Worm (Caenorhabditis elegans): ENCODE results near the gene ruvb-2.

Gene ruvb-2

ce11 chrIV:6907487-6907886, 11.7 kb downstream of the ruvb-2 start:
- TF ChIP-seq dpl-1 (GFP tag; optimal IDR thresholded peaks at IDR 0.05) (no peak), F37B4.10 (GFP tag; IDR thresholded peaks at IDR 0.05) (0 out of 2 replicates have a peak, but pooled peaks have one; percentile 77), hmg-20 (GFP tag; IDR thresholded peaks at IDR 0.05) (no peak), F33H1.4 (GFP tag; IDR thresholded peaks at IDR 0.05) (0 out of 2 replicates have a peak, but pooled peaks have one; percentile 21), T26A5.8 (tag; optimal IDR thresholded peaks at IDR 0.05) (no peak), egrh-3 (GFP tag; IDR thresholded peaks at IDR 0.05) (peak; percentile 92), ceh-27 (GFP tag; optimal IDR thresholded peaks at IDR 0.05) (peak; percentile 20), dpff-1 (tag; optimal IDR thresholded peaks at IDR 0.05) (no peak), mcd-1 (GFP tag; IDR thresholded peaks at IDR 0.05) (peak; percentile 31; the same call in 1 of the 2 replicates), dox-1 (GFP tag; IDR thresholded peaks at IDR 0.05) (0 out of 2 replicates have a peak, but pooled peaks have one; percentile 10), tlf-1 (GFP tag; optimal IDR thresholded peaks at IDR 0.05) (no peak), cebp-2 (GFP tag; IDR thresholded peaks at IDR 0.05) (no peak), zfh-2 (GFP tag; conservative IDR thresholded peaks at IDR 0.05) (peak; percentile 96), ceh-58 (GFP tag; IDR thresholded peaks at IDR 0.05) (no peak), lin-26 (GFP tag; IDR thresholded peaks at IDR 0.05) (peak; percentile 39; the same call in 1 of the 2 replicates)

- TF ChIP-seq snpc-1.1 (tag; optimal IDR thresholded peaks at IDR 0.05; ENCODE audit: insufficient read depth) (no peak), tlf-1 (GFP tag; optimal IDR thresholded peaks at IDR 0.05) (peak; percentile 33), hlh-12 (tag; optimal IDR thresholded peaks at IDR 0.05) (no peak), ceh-40 (GFP tag; IDR thresholded peaks at IDR 0.05) (no peak), C06A6.2 (GFP tag; conservative IDR thresholded peaks at IDR 0.05) (no peak), lir-1 (GFP tag; conservative IDR thresholded peaks at IDR 0.05) (no peak), T07F8.4 (tag; optimal IDR thresholded peaks at IDR 0.05) (no peak), tbx-9 (tag; optimal IDR thresholded peaks at IDR 0.05; ENCODE audit: borderline replicate concordance) (no peak), Y56A3A.18 (GFP tag; IDR thresholded peaks at IDR 0.05) (0 out of 2 replicates have a peak, but pooled peaks have one; percentile 22), C17E4.6 (GFP tag; IDR thresholded peaks at IDR 0.05) (peak; percentile 44; the same call in 1 of the 2 replicates), rec-8 (tag; optimal IDR thresholded peaks at IDR 0.05) (no peak), F57C9.4 (tag; optimal IDR thresholded peaks at IDR 0.05) (no peak), attf-5 (GFP tag; optimal IDR thresholded peaks at IDR 0.05) (no peak), nhr-27 (tag; optimal IDR thresholded peaks at IDR 0.05) (no peak), dox-1 (GFP tag; IDR thresholded peaks at IDR 0.05) (no peak), egl-44 (GFP tag; IDR thresholded peaks at IDR 0.05) (no peak), mes-4 (tag; optimal IDR thresholded peaks at IDR 0.05) (no peak), cebp-1 (GFP tag; IDR thresholded peaks at IDR 0.05) (no peak), cebp-1 (tag; optimal IDR thresholded peaks at IDR 0.05) (peak; percentile 39), sea-2 (GFP tag; IDR thresholded peaks at IDR 0.05) (no peak), lsl-1 (GFP tag; optimal IDR thresholded peaks at IDR 0.05) (peak; percentile 18), tbp1 (GFP tag; optimal IDR thresholded peaks at IDR 0.05) (no peak), F10E7.11 (tag; optimal IDR thresholded peaks at IDR 0.05) (no peak), snpc-4 (GFP tag; optimal IDR thresholded peaks at IDR 0.05) (no peak), snpc-4 (tag; optimal IDR thresholded peaks at IDR 0.05) (peak in 1 of 4 experiments; percentile 60), ztf-3 (GFP tag; optimal IDR thresholded peaks at IDR 0.05) (no peak), ZK185.1 (tag; optimal IDR thresholded peaks at IDR 0.05; ENCODE audit: poor library complexity, severe bottlenecking) (no peak), mcd-1 (GFP tag; IDR thresholded peaks at IDR 0.05) (no peak), fkh-3 (tag; optimal IDR thresholded peaks at IDR 0.05) (no peak), unc-130 (GFP tag; optimal IDR thresholded peaks at IDR 0.05) (peak; percentile 14), T26A5.8 (tag; optimal IDR thresholded peaks at IDR 0.05) (no peak), akir-1 (GFP tag; optimal IDR thresholded peaks at IDR 0.05) (no peak), Y53G8AR.9 (GFP tag; conservative IDR thresholded peaks at IDR 0.05) (0 out of 2 replicates have a peak, but pooled peaks have one; percentile 36), dpff-1 (tag; optimal IDR thresholded peaks at IDR 0.05) (no peak), F52B5.7 (tag; optimal IDR thresholded peaks at IDR 0.05) (peak; percentile 61), K11D2.4 (GFP tag; IDR thresholded peaks at IDR 0.05) (no peak), die-1 (tag; optimal IDR thresholded peaks at IDR 0.05) (peak; percentile 21)
Measured at ce11 chrIV:6905947-6906489, 13.2 kb downstream of the ruvb-2 start, which contains the start of the genes T22D1.17 and T22D1.8. Gene T22D1.17, plus strand, starts transcription at chrIV:6905997. Gene T22D1.8, minus strand, starts transcription at chrIV:6906348.
